Fruit fly (Drosophila melanogaster) whole organism, pupa: Measurements from ENCODE around the gene CG5447.

Source experiments
- CG15710 ChIP-seq: fragments of 200-800 bp; sonication (Bioruptor generic); optimal IDR thresholded peaks from 2 replicates; lab custom pipeline; 2018; ENCODE audit warnings: missing biosample characterization, mild to moderate bottlenecking, missing genetic modification characterization, moderate library complexity
- CG17806 ChIP-seq: fragments of 200-800 bp; sonication (Bioruptor generic); optimal IDR thresholded peaks from 2 replicates; lab custom pipeline; 2018; ENCODE audit warnings: missing biosample characterization, mild to moderate bottlenecking, missing genetic modification characterization, moderate library complexity
- CG32121 ChIP-seq: fragments of 200-800 bp; sonication (Bioruptor generic); IDR thresholded peaks from 2 replicates; pipeline ENCODE4 v1.3.6; 2022; ENCODE audit warnings: missing biosample characterization, missing genetic modification characterization
- CG34367 ChIP-seq: fragments of 200-800 bp; sonication (Bioruptor generic); optimal IDR thresholded peaks from 2 replicates; lab custom pipeline; 2018; ENCODE audit warnings: missing biosample characterization, mild to moderate bottlenecking, missing genetic modification characterization
- CG8159 ChIP-seq: fragments of 200-800 bp; sonication (Bioruptor generic); optimal IDR thresholded peaks from 3 replicates; lab custom pipeline; 2018; ENCODE audit warnings: missing biosample characterization, mild to moderate bottlenecking, missing genetic modification characterization, moderate library complexity
- CG8301 ChIP-seq: fragments of 200-800 bp; sonication (Bioruptor generic); optimal IDR thresholded peaks from 2 replicates; lab custom pipeline; 2018; ENCODE audit warnings: missing biosample characterization, mild to moderate bottlenecking, missing genetic modification characterization
- EcR ChIP-seq: fragments of 200-800 bp; sonication (Bioruptor generic); optimal IDR thresholded peaks from 3 replicates; lab custom pipeline; 2019; ENCODE audit warnings: missing biosample characterization, missing genetic modification characterization, mild to moderate bottlenecking, moderate library complexity, missing genetic modification reagents
- Pif1A ChIP-seq: fragments of 200-800 bp; sonication (Bioruptor generic); optimal IDR thresholded peaks from 3 replicates; lab custom pipeline; 2016; ENCODE audit warnings: missing biosample characterization, missing genetic modification characterization
- Pif1B ChIP-seq: fragments of 200-800 bp; sonication (Bioruptor generic); optimal IDR thresholded peaks from 3 replicates; lab custom pipeline; 2016; ENCODE audit warnings: missing biosample characterization, missing genetic modification characterization
- Snoo ChIP-seq: fragments of 200-800 bp; sonication (Bioruptor generic); optimal IDR thresholded peaks from 3 replicates; lab custom pipeline; 2017; ENCODE audit warnings: missing biosample characterization, mild to moderate bottlenecking, missing genetic modification characterization, inconsistent platforms
- fd96Ca ChIP-seq: fragments of 200-800 bp; sonication (Bioruptor generic); IDR thresholded peaks from 3 replicates; pipeline ENCODE4 v1.3.6; 2022; ENCODE audit warnings: missing biosample characterization, missing genetic modification characterization
- gl ChIP-seq: fragments of 200-800 bp; sonication (Bioruptor generic); optimal IDR thresholded peaks from 2 replicates; lab custom pipeline; 2018; ENCODE audit warnings: missing biosample characterization, mild to moderate bottlenecking, missing genetic modification characterization
- rn ChIP-seq: fragments of 200-800 bp; sonication (Bioruptor generic); IDR thresholded peaks from 2 replicates; pipeline ENCODE4 v1.3.6; 2022; ENCODE audit warnings: missing biosample characterization, missing genetic modification characterization

DNA sequence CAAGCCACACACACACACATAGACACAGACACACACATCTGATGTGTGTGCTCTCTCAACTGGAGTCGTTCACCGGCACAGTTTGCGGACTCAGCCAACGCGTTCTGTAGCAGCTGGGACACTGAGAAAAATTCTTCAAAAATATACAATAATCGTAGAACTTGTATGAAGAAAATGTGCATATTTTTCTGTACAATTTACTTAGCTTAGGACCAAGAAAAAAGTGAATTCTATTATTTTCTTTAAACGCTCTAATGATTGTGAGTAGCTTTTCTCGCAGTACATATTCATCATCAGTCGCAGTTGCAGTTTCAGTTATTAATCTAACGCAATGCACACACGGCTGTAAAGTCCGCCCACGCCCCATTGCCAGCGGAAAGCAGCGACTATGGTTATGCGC lies 44.0 kb downstream of the CG5447 start:
- TF ChIP-seq rn (GFP tag; lab: Robert Waterston, UW) (peak; percentile 62), fd96Ca (peak; percentile 82), Snoo (tag; lab: Kevin White, UChicago) (no peak), CG34367 (tag; lab: Kevin White, UChicago) (no peak), CG32121 (GFP tag; lab: Robert Waterston, UW) (peak; percentile 88), EcR (GFP tag; lab: Kevin White, UChicago) (peak; percentile 24), CG15710 (tag; lab: Kevin White, UChicago) (peak; percentile 33), Pif1A (GFP tag; lab: Kevin White, UChicago) (no peak), Pif1B (no peak), gl (tag; lab: Kevin White, UChicago) (no peak), CG8301 (tag; lab: Kevin White, UChicago) (peak; percentile 82), CG17806 (tag; lab: Kevin White, UChicago) (peak; percentile 62), CG8159 (tag; lab: Kevin White, UChicago) (peak; percentile 69)
